Worm (Caenorhabditis elegans) whole organism, midembryonic: ENCODE data around the gene nspg-14.

Experiments
- T22C8.4 ChIP-seq: fragments of 200-800 bp; sonication (Bioruptor generic); IDR thresholded peaks from 2 replicates; pipeline ENCODE4 v1.3.6; 2022; ENCODE audit warnings: missing genetic modification characterization, missing compliant biosample characterization
- cog-1 ChIP-seq: sonication (generic microtip); optimal IDR thresholded peaks from 2 replicates; lab custom pipeline; 2016; ENCODE audit warnings: missing genetic modification characterization, missing compliant biosample characterization
- flt-1 ChIP-seq: fragments of 200-800 bp; sonication (Bioruptor generic); IDR thresholded peaks from 2 replicates; pipeline ENCODE4 v1.3.6; 2022; ENCODE audit warnings: missing genetic modification characterization, missing compliant biosample characterization
- klf-2 ChIP-seq: fragments of 200-800 bp; sonication (Bioruptor generic); conservative IDR thresholded peaks from 2 replicates; pipeline ENCODE4 v1.3.6; 2022; ENCODE audit warnings: missing genetic modification reagents, missing genetic modification characterization, missing compliant biosample characterization
- med-1 ChIP-seq: sonication (generic microtip); optimal IDR thresholded peaks from 2 replicates; lab custom pipeline; 2017; ENCODE audit warnings: missing genetic modification characterization, mild to moderate bottlenecking, missing compliant biosample characterization, antibody characterized with exemption, missing genetic modification reagents; ENCODE audit not compliant: insufficient read depth
- ref-1 ChIP-seq: fragments of 200-800 bp; sonication (Bioruptor generic); conservative IDR thresholded peaks from 2 replicates; pipeline ENCODE4 v1.3.6; 2022; ENCODE audit warnings: missing genetic modification reagents, missing genetic modification characterization, missing compliant biosample characterization
- ztf-23 ChIP-seq: fragments of 200-800 bp; sonication (Bioruptor generic); IDR thresholded peaks from 2 replicates; pipeline ENCODE4 v1.3.6; 2022; ENCODE audit warnings: missing genetic modification reagents, missing genetic modification characterization, missing compliant biosample characterization
- ztf-29 ChIP-seq: fragments of 200-800 bp; sonication (Bioruptor generic); IDR thresholded peaks from 2 replicates; pipeline ENCODE4 v1.3.6; 2022; ENCODE audit warnings: missing genetic modification reagents, missing genetic modification characterization, missing compliant biosample characterization

ce11 chrX:5276772-5277171 is 23.9 kb downstream of the nspg-14 start:
- TF ChIP-seq ztf-29 (GFP tag; lab: Robert Waterston, UW) = no peak
- no peak for TF ChIP-seq flt-1 (GFP tag; lab: Robert Waterston, UW)
- TF ChIP-seq klf-2 = no peak
- TF ChIP-seq ref-1 (GFP tag; lab: Robert Waterston, UW) = no peak
- TF ChIP-seq ztf-23 (GFP tag; lab: Robert Waterston, UW) = no peak
- no peak for TF ChIP-seq cog-1 (tag; lab: Kevin White, UChicago)
- no peak for TF ChIP-seq med-1 (GFP tag; lab: Kevin White, UChicago)
- TF ChIP-seq T22C8.4 = no peak
